Worm (Caenorhabditis elegans): ENCODE results near the gene egl-20.
A peak's percentile ranks its signal among the peaks of the same experiment; 100 is the strongest.
"Not testable (repeated sequence)": the region's sequence is repeated elsewhere in the genome, so short reads cannot be mapped to it uniquely, and the experiment has no call there.

egl-20 gene

ce11 chrIV:9770798-9771197 is 44.5 kb downstream of the egl-20 start:
- TF ChIP-seq sox-4 (tag; optimal IDR thresholded peaks at IDR 0.05), result no peak
- TF ChIP-seq ceh-31 (tag; optimal IDR thresholded peaks at IDR 0.05), result peak; percentile 9
- TF ChIP-seq ref-2 (tag; optimal IDR thresholded peaks at IDR 0.05), result peak; percentile 20
- TF ChIP-seq pha-4 (tag; optimal IDR thresholded peaks at IDR 0.05), result no peak
- TF ChIP-seq unc-55 (GFP tag; optimal IDR thresholded peaks at IDR 0.05), result peak; percentile 98
- TF ChIP-seq tbx-2 (tag; optimal IDR thresholded peaks at IDR 0.05), result peak; percentile 62

ce11 chrIV:9769746-9770145 is 45.6 kb downstream of the egl-20 start, which contains the start of gene msp-78:
TSS of gene msp-78 (plus strand) at chrIV:9770046.
- not testable (repeated sequence) for TF ChIP-seq fax-1 (tag; optimal IDR thresholded peaks at IDR 0.05); pax-1 (tag; optimal IDR thresholded peaks at IDR 0.05); ama-1 (optimal IDR thresholded peaks at IDR 0.05)

DNA sequence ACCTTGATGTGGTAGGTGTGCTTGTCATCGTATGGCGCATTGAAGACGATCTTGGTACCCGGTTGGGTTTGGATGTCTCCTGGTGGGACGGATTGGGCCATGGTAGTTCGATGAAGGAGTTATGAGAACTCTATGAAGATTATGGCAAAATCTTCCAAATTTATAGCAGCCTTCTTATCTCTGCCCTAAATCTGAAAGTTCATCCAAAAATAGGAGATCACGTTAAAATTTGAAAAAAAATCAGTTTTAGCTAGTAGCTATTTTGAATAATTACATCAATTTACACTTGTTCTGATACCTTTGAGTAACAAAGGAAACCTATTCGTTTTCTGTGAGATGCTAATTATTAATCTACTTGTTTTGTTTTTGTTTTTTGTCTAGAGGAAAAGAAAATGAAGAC is 48.3 kb downstream of the egl-20 start, which contains the start of gene msp-79:
TSS of gene msp-79 (minus strand) at position 101 of the 400 bp plus-strand sequence.
- TF ChIP-seq ceh-18, unc-86, K02D7.2 (tag; optimal IDR thresholded peaks at IDR 0.05): not testable (repeated sequence)

DNA sequence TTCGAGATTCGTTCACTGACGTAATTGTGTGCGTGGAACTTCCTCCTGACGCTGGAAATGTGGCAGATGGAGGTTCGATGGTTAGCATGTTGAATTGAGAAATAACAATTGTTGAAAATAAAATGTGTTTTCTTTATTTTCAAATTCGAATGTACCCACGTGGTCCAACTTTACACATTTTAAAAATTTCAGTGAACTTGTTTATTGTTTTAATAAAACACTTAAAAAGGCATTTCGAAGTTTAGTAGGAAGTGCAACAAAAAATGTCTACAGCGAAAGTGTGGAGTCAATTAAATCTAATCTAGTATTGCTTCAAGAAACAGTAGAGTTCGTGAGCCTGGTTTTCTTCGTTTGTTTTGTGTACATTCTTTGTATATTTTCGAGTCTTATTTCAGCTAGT is 49.1 kb downstream of the egl-20 start, which contains the start of gene ssp-36:
TSS of gene ssp-36 (minus strand) at position 101 of the 400 bp plus-strand sequence.
- no peak for TF ChIP-seq hlh-8 (tag; optimal IDR thresholded peaks at IDR 0.05)
- TF ChIP-seq dmd-4 (tag; optimal IDR thresholded peaks at IDR 0.05; ENCODE audit: borderline replicate concordance), result no peak
- no peak for TF ChIP-seq hlh-30 (tag; optimal IDR thresholded peaks at IDR 0.05; ENCODE audit: insufficient read depth)
- no peak for TF ChIP-seq ama-1 (optimal IDR thresholded peaks at IDR 0.05)
- TF ChIP-seq fax-1 (tag; optimal IDR thresholded peaks at IDR 0.05), result no peak
- TF ChIP-seq ets-4 (tag; optimal IDR thresholded peaks at IDR 0.05), result no peak
- TF ChIP-seq F13H6.1 (tag; optimal IDR thresholded peaks at IDR 0.05), result no peak
- no peak for TF ChIP-seq pag-3 (tag; optimal IDR thresholded peaks at IDR 0.05; ENCODE audit: borderline replicate concordance)
- no peak for TF ChIP-seq K09A11.1 (tag; optimal IDR thresholded peaks at IDR 0.05; ENCODE audit: insufficient read depth)
- no peak for TF ChIP-seq ref-2 (tag; optimal IDR thresholded peaks at IDR 0.05)
- TF ChIP-seq ceh-22 (tag; optimal IDR thresholded peaks at IDR 0.05), result no peak
- TF ChIP-seq npax-4 (tag; optimal IDR thresholded peaks at IDR 0.05), result no peak
- TF ChIP-seq hlh-15 (tag; optimal IDR thresholded peaks at IDR 0.05), result no peak

- TF ChIP-seq dmd-4 (tag; optimal IDR thresholded peaks at IDR 0.05; ENCODE audit: borderline replicate concordance) (no peak), fax-1 (tag; optimal IDR thresholded peaks at IDR 0.05) (no peak), C08G9.2 (tag; optimal IDR thresholded peaks at IDR 0.05) (no peak)
Measured at ce11 chrIV:9762667-9763173, 52.6 kb downstream of the egl-20 start.

Measured in whole organism, late embryonic.